Fruit fly (Drosophila melanogaster) whole organism, adult: ENCODE results near the gene CG14983.

Experiments
- CG11617 ChIP-seq: fragments of 200-800 bp; sonication (Bioruptor generic); optimal IDR thresholded peaks from 2 replicates; lab custom pipeline; 2017; ENCODE audit warnings: mild to moderate bottlenecking, missing biosample characterization, missing genetic modification reagents, missing genetic modification characterization
- CG12768 ChIP-seq: fragments of 200-800 bp; sonication (Bioruptor generic); optimal IDR thresholded peaks from 2 replicates; lab custom pipeline; 2017; ENCODE audit warnings: missing biosample characterization, missing genetic modification characterization, mild to moderate bottlenecking, moderate library complexity, missing genetic modification reagents
- CG14711 ChIP-seq: fragments of 200-800 bp; sonication (Bioruptor generic); optimal IDR thresholded peaks from 2 replicates; lab custom pipeline; 2018; ENCODE audit warnings: missing biosample characterization, mild to moderate bottlenecking, missing genetic modification characterization, moderate library complexity
- CG1620 ChIP-seq: fragments of 200-800 bp; sonication (Bioruptor generic); optimal IDR thresholded peaks from 2 replicates; lab custom pipeline; 2016; ENCODE audit warnings: missing biosample characterization, missing genetic modification characterization
- CG33017 ChIP-seq: fragments of 200-800 bp; sonication (Bioruptor generic); optimal IDR thresholded peaks from 2 replicates; lab custom pipeline; 2018; ENCODE audit warnings: missing biosample characterization, mild to moderate bottlenecking, missing genetic modification characterization, moderate library complexity
- CG5204 ChIP-seq: fragments of 200-800 bp; sonication (Bioruptor generic); optimal IDR thresholded peaks from 2 replicates; lab custom pipeline; 2016; ENCODE audit warnings: missing biosample characterization, missing genetic modification characterization
- CG7045 ChIP-seq: fragments of 200-800 bp; sonication (Bioruptor generic); optimal IDR thresholded peaks from 2 replicates; lab custom pipeline; 2017; ENCODE audit warnings: missing biosample characterization, mild to moderate bottlenecking, missing genetic modification characterization
- CG7101 ChIP-seq: fragments of 200-800 bp; sonication (Bioruptor generic); optimal IDR thresholded peaks from 2 replicates; lab custom pipeline; 2018; ENCODE audit warnings: missing biosample characterization, mild to moderate bottlenecking, missing genetic modification characterization, moderate library complexity
- Clk ChIP-seq: fragments of 200-800 bp; sonication (Bioruptor generic); optimal IDR thresholded peaks from 2 replicates; lab custom pipeline; 2017; ENCODE audit warnings: missing biosample characterization, missing genetic modification characterization
- Crg-1 ChIP-seq: fragments of 200-800 bp; sonication (Bioruptor generic); optimal IDR thresholded peaks from 2 replicates; lab custom pipeline; 2016; ENCODE audit warnings: missing biosample characterization, missing genetic modification characterization
- Hr96 ChIP-seq: fragments of 200-800 bp; sonication (Bioruptor generic); optimal IDR thresholded peaks from 2 replicates; lab custom pipeline; 2016; ENCODE audit warnings: missing biosample characterization, missing genetic modification characterization
- Mnt ChIP-seq: fragments of 200-800 bp; sonication (Bioruptor generic); optimal IDR thresholded peaks from 2 replicates; lab custom pipeline; 2016; ENCODE audit warnings: missing biosample characterization, mild to moderate bottlenecking, missing genetic modification characterization
- bab1 ChIP-seq: fragments of 200-800 bp; sonication (Bioruptor generic); optimal IDR thresholded peaks from 3 replicates; lab custom pipeline; 2019; ENCODE audit warnings: missing biosample characterization, mild to moderate bottlenecking, missing genetic modification characterization, moderate library complexity
- cic ChIP-seq: fragments of 200-800 bp; sonication (Bioruptor generic); optimal IDR thresholded peaks from 2 replicates; lab custom pipeline; 2017; ENCODE audit warnings: missing biosample characterization, mild to moderate bottlenecking, missing genetic modification characterization, moderate library complexity
- cnc ChIP-seq, 2 experiments: fragments of >200 bp; optimal IDR thresholded peaks; 2 replicates each; lab custom pipeline; 2017
- kay ChIP-seq: fragments of 200-800 bp; sonication (Bioruptor generic); peaks from one replicate; lab custom pipeline; 2016; ENCODE audit warnings: missing biosample characterization, missing genetic modification characterization, borderline replicate concordance
- ovo ChIP-seq: fragments of 200-800 bp; sonication (Bioruptor generic); optimal IDR thresholded peaks from 2 replicates; lab custom pipeline; 2016; ENCODE audit warnings: missing biosample characterization, missing genetic modification characterization
- pad ChIP-seq: fragments of 200-800 bp; sonication (Bioruptor generic); optimal IDR thresholded peaks from 3 replicates; lab custom pipeline; 2017; ENCODE audit warnings: missing biosample characterization, missing genetic modification characterization, mild to moderate bottlenecking, moderate library complexity, missing genetic modification reagents
- tj ChIP-seq: fragments of 200-800 bp; sonication (Bioruptor generic); optimal IDR thresholded peaks from 3 replicates; lab custom pipeline; 2017; ENCODE audit warnings: missing biosample characterization, mild to moderate bottlenecking, missing genetic modification characterization, moderate library complexity
- toe ChIP-seq: fragments of 200-800 bp; sonication (Bioruptor generic); optimal IDR thresholded peaks from 2 replicates; lab custom pipeline; 2016; ENCODE audit warnings: missing biosample characterization, missing genetic modification characterization

The CG14983 gene

dm6 chr3L:3940075-3940819 lies 8.9 kb downstream of the CG14983 start, which contains the start of gene CG12766:
Gene CG12766 (minus strand): TSS chr3L:3940125.
- peak; percentile 53 for TF ChIP-seq CG7045
- peak; percentile 56 for TF ChIP-seq Mnt (GFP tag; lab: Kevin White, UChicago)
- peak; percentile 97 for TF ChIP-seq kay (GFP tag; lab: Kevin White, UChicago)
- TF ChIP-seq tj = peak; percentile 7
- TF ChIP-seq pad (GFP tag; lab: Kevin White, UChicago) = peak; percentile 10
- no peak for TF ChIP-seq ovo (GFP tag; lab: Kevin White, UChicago)
- TF ChIP-seq CG1620 = no peak
- peak; percentile 67 for TF ChIP-seq CG12768 (GFP tag; lab: Kevin White, UChicago)
- TF ChIP-seq CG5204 (GFP tag; lab: Kevin White, UChicago) = no peak
- no peak for TF ChIP-seq cnc (optimal IDR thresholded peaks at IDR 0.05; lab: Kevin White, UChicago)
- TF ChIP-seq CG14711 (tag; lab: Kevin White, UChicago) = peak; percentile 77
- TF ChIP-seq bab1 (GFP tag; lab: Kevin White, UChicago) = peak; percentile 24
- TF ChIP-seq CG33017 (tag; lab: Kevin White, UChicago) = peak; percentile 78
- TF ChIP-seq cic (GFP tag; lab: Kevin White, UChicago) = peak; percentile 86
- TF ChIP-seq Hr96 (GFP tag; lab: Kevin White, UChicago) = no peak
- TF ChIP-seq CG11617 = peak; percentile 70
- no peak for TF ChIP-seq toe (GFP tag; lab: Kevin White, UChicago)
- TF ChIP-seq Crg-1 = no peak
- TF ChIP-seq CG7101 (tag; lab: Kevin White, UChicago) = peak; percentile 86
- no peak for TF ChIP-seq Clk

- TF ChIP-seq CG5204 (GFP tag; lab: Kevin White, UChicago) (no peak), ovo (GFP tag; lab: Kevin White, UChicago) (no peak), CG11617 (no peak), CG33017 (tag; lab: Kevin White, UChicago) (no peak), CG12768 (GFP tag; lab: Kevin White, UChicago) (no peak), Clk (no peak), CG14711 (tag; lab: Kevin White, UChicago) (no peak), bab1 (GFP tag; lab: Kevin White, UChicago) (no peak), Mnt (GFP tag; lab: Kevin White, UChicago) (no peak), tj (no peak), cnc (optimal IDR thresholded peaks at IDR 0.05; lab: Kevin White, UChicago) (no peak), Crg-1 (no peak), pad (GFP tag; lab: Kevin White, UChicago) (no peak), cic (GFP tag; lab: Kevin White, UChicago) (no peak), CG7045 (no peak), kay (GFP tag; lab: Kevin White, UChicago) (no peak), Hr96 (GFP tag; lab: Kevin White, UChicago) (no peak)
These were observed 11.3 kb downstream of the CG14983 start, which contains the start of gene CG10866 for dm6 chr3L:3937806-3938205. Gene CG10866 (minus strand): TSS chr3L:3937992.

dm6 chr3L:3935567-3936207 lies 13.4 kb downstream of the CG14983 start, which contains the start of gene Eip63F-1:
Gene Eip63F-1 (minus strand): TSS chr3L:3935617.
- no peak for TF ChIP-seq CG33017 (tag; lab: Kevin White, UChicago)
- no peak for TF ChIP-seq CG7101 (tag; lab: Kevin White, UChicago)
- no peak for TF ChIP-seq Crg-1
- TF ChIP-seq Hr96 (GFP tag; lab: Kevin White, UChicago) = no peak
- no peak for TF ChIP-seq Clk
- TF ChIP-seq cic (GFP tag; lab: Kevin White, UChicago) = no peak
- TF ChIP-seq kay (GFP tag; lab: Kevin White, UChicago) = no peak
- TF ChIP-seq CG5204 (GFP tag; lab: Kevin White, UChicago) = no peak
- no peak for TF ChIP-seq bab1 (GFP tag; lab: Kevin White, UChicago)
- no peak for TF ChIP-seq pad (GFP tag; lab: Kevin White, UChicago)
- no peak for TF ChIP-seq cnc (optimal IDR thresholded peaks at IDR 0.05; lab: Kevin White, UChicago)
- TF ChIP-seq Mnt (GFP tag; lab: Kevin White, UChicago) = no peak
- no peak for TF ChIP-seq CG12768 (GFP tag; lab: Kevin White, UChicago)

- TF ChIP-seq Mnt (GFP tag; lab: Kevin White, UChicago) (no peak), cic (GFP tag; lab: Kevin White, UChicago) (no peak), pad (GFP tag; lab: Kevin White, UChicago) (no peak), CG1620 (no peak), CG33017 (tag; lab: Kevin White, UChicago) (no peak), tj (no peak), cnc (optimal IDR thresholded peaks at IDR 0.05; lab: Kevin White, UChicago) (no peak), CG5204 (GFP tag; lab: Kevin White, UChicago) (no peak), bab1 (GFP tag; lab: Kevin White, UChicago) (no peak), kay (GFP tag; lab: Kevin White, UChicago) (no peak), CG7101 (tag; lab: Kevin White, UChicago) (no peak), CG12768 (GFP tag; lab: Kevin White, UChicago) (no peak), Crg-1 (no peak)
These were observed 15.0 kb downstream of the CG14983 start for dm6 chr3L:3934110-3934509.

dm6 chr3L:3933599-3933998 lies 15.5 kb downstream of the CG14983 start:
- TF ChIP-seq kay (GFP tag; lab: Kevin White, UChicago) (peak; percentile 59), tj (no peak)
